Worm (Caenorhabditis elegans): ENCODE results near the gene Y59H11AR.4.

The Y59H11AR.4 gene

ce11 chrIV:8615314-8615713 is 14.8 kb upstream of the Y59H11AR.4 start:
- TF ChIP-seq egl-27 (tag; optimal IDR thresholded peaks at IDR 0.05) (no peak), snpc-4 (tag; optimal IDR thresholded peaks at IDR 0.05) (no peak), ceh-9 (tag; optimal IDR thresholded peaks at IDR 0.05) (no peak), pqm-1 (tag; optimal IDR thresholded peaks at IDR 0.05) (no peak), hmg-11 (tag; optimal IDR thresholded peaks at IDR 0.05) (no peak), egl-5 (tag; optimal IDR thresholded peaks at IDR 0.05) (no peak), tbx-2 (tag; optimal IDR thresholded peaks at IDR 0.05) (no peak), ztf-11 (tag; optimal IDR thresholded peaks at IDR 0.05) (no peak), nhr-43 (tag; optimal IDR thresholded peaks at IDR 0.05; ENCODE audit: poor library complexity, severe bottlenecking) (no peak), aly-2 (tag; optimal IDR thresholded peaks at IDR 0.05) (no peak), nhr-76 (tag; optimal IDR thresholded peaks at IDR 0.05) (no peak), mml-1 (tag; optimal IDR thresholded peaks at IDR 0.05) (no peak)

ce11 chrIV:8614680-8615079 is 14.1 kb upstream of the Y59H11AR.4 start, which contains the start of gene cyp-33E3:
TSS of gene cyp-33E3 (plus strand) at chrIV:8614995.
- TF ChIP-seq nhr-11 (tag; optimal IDR thresholded peaks at IDR 0.05) = no peak
- TF ChIP-seq elt-2 (tag; optimal IDR thresholded peaks at IDR 0.05) = peak; percentile 17
- no peak for TF ChIP-seq sea-2 (GFP tag; optimal IDR thresholded peaks at IDR 0.05)
- TF ChIP-seq nhr-28 (tag; optimal IDR thresholded peaks at IDR 0.05) = no peak

- TF ChIP-seq nhr-11 (tag; optimal IDR thresholded peaks at IDR 0.05) (no peak), elt-2 (tag; optimal IDR thresholded peaks at IDR 0.05) (peak; percentile 67), pqm-1 (tag; optimal IDR thresholded peaks at IDR 0.05) (peak; percentile 83), skn-1 (tag; optimal IDR thresholded peaks at IDR 0.05) (no peak), pha-4 (tag; optimal IDR thresholded peaks at IDR 0.05) (peak; percentile 91)
Observed at ce11 chrIV:8611886-8612542, 11.5 kb upstream of the Y59H11AR.4 start, which contains the start of the genes F42A9.17 and cyp-33E2. TSS of gene F42A9.17 (minus strand) at chrIV:8611936. TSS of gene cyp-33E2 (plus strand) at chrIV:8612334.

ce11 chrIV:8608934-8609333 is 8.4 kb upstream of the Y59H11AR.4 start, which contains the start of gene F42A9.6:
TSS of gene F42A9.6 (plus strand) at chrIV:8609234.
- TF ChIP-seq nhr-28 (tag; optimal IDR thresholded peaks at IDR 0.05) (no peak), mdl-1 (tag; optimal IDR thresholded peaks at IDR 0.05) (no peak), eor-1 (tag; optimal IDR thresholded peaks at IDR 0.05) (no peak), fos-1 (tag; optimal IDR thresholded peaks at IDR 0.05) (no peak), lin-15B (tag; optimal IDR thresholded peaks at IDR 0.05) (no peak), lin-39 (tag; optimal IDR thresholded peaks at IDR 0.05) (no peak), elt-1 (tag; optimal IDR thresholded peaks at IDR 0.05) (no peak), sea-2 (GFP tag; optimal IDR thresholded peaks at IDR 0.05) (no peak)

ce11 chrIV:8608204-8608603 is 7.6 kb upstream of the Y59H11AR.4 start:
- TF ChIP-seq nhr-77 (tag; optimal IDR thresholded peaks at IDR 0.05) (no peak), elt-1 (tag; optimal IDR thresholded peaks at IDR 0.05) (peak; percentile 63), R02D3.7 (tag; optimal IDR thresholded peaks at IDR 0.05) (no peak), daf-12 (tag; optimal IDR thresholded peaks at IDR 0.05) (no peak)

ce11 chrIV:8605217-8605616 is 4.7 kb upstream of the Y59H11AR.4 start:
- TF ChIP-seq nhr-237 (tag; optimal IDR thresholded peaks at IDR 0.05) (no peak), nhr-11 (tag; optimal IDR thresholded peaks at IDR 0.05) (peak; percentile 53)

- no peak for TF ChIP-seq ZK546.5 (tag; optimal IDR thresholded peaks at IDR 0.05)
- no peak for TF ChIP-seq ceh-82 (tag; optimal IDR thresholded peaks at IDR 0.05)
- TF ChIP-seq mml-1 (tag; optimal IDR thresholded peaks at IDR 0.05) = no peak
- TF ChIP-seq tbx-2 (tag; optimal IDR thresholded peaks at IDR 0.05) = no peak
- no peak for TF ChIP-seq nhr-77 (tag; optimal IDR thresholded peaks at IDR 0.05)
- no peak for TF ChIP-seq egl-5 (tag; optimal IDR thresholded peaks at IDR 0.05)
Observed at ce11 chrIV:8602877-8603276, 2.3 kb upstream of the Y59H11AR.4 start, which contains the start of gene Y59H11AR.10. TSS of gene Y59H11AR.10 (plus strand) at chrIV:8603177.
